Fruit fly (Drosophila melanogaster) whole organism, embryonic: ENCODE results near the gene CG43088.

Experiments used
- Adf1 ChIP-seq: fragments of 200-800 bp; sonication (Bioruptor generic); IDR thresholded peaks from 2 replicates; pipeline ENCODE4 v1.3.6; 2022; ENCODE audit warnings: missing biosample characterization, missing genetic modification characterization
- Antp ChIP-seq: fragments of 200-800 bp; sonication (Bioruptor generic); optimal IDR thresholded peaks from 3 replicates; lab custom pipeline; 2016; ENCODE audit warnings: missing biosample characterization, missing genetic modification characterization
- Blimp-1 ChIP-seq: fragments of 200-800 bp; sonication (Bioruptor generic); optimal IDR thresholded peaks from 3 replicates; lab custom pipeline; 2018; ENCODE audit warnings: missing biosample characterization, missing genetic modification characterization, mild to moderate bottlenecking, moderate library complexity, missing genetic modification reagents
- Bteb2 ChIP-seq: fragments of 200-800 bp; sonication (Bioruptor generic); optimal IDR thresholded peaks from 2 replicates; lab custom pipeline; 2016; ENCODE audit warnings: missing biosample characterization, missing genetic modification characterization
- CG10543 ChIP-seq: fragments of 200-800 bp; sonication (Bioruptor generic); optimal IDR thresholded peaks from 3 replicates; lab custom pipeline; 2017; ENCODE audit warnings: missing biosample characterization, mild to moderate bottlenecking, missing genetic modification characterization, moderate library complexity
- CG11456 ChIP-seq: fragments of 200-800 bp; sonication (Bioruptor generic); IDR thresholded peaks from 3 replicates; pipeline ENCODE4 v1.3.6; 2022; ENCODE audit warnings: missing biosample characterization, missing genetic modification characterization
- CG12659 ChIP-seq: fragments of 200-800 bp; sonication (Bioruptor generic); optimal IDR thresholded peaks from 3 replicates; lab custom pipeline; 2017; ENCODE audit warnings: mild to moderate bottlenecking, missing biosample characterization, missing genetic modification reagents, missing genetic modification characterization
- CG13296 ChIP-seq: fragments of 200-800 bp; sonication (Bioruptor generic); optimal IDR thresholded peaks from 3 replicates; lab custom pipeline; 2018; ENCODE audit warnings: missing biosample characterization, mild to moderate bottlenecking, missing genetic modification characterization
- CG14441 ChIP-seq: fragments of 200-800 bp; sonication (Bioruptor generic); IDR thresholded peaks from 2 replicates; pipeline ENCODE4 v1.3.6; 2022; ENCODE audit warnings: missing biosample characterization, missing genetic modification characterization
- CG14860 ChIP-seq: fragments of 200-800 bp; sonication (Bioruptor generic); IDR thresholded peaks from 3 replicates; pipeline ENCODE4 v1.3.6; 2022; ENCODE audit warnings: missing biosample characterization, missing genetic modification characterization; ENCODE audit not compliant: partially characterized antibody
- CG1529 ChIP-seq: fragments of 200-800 bp; sonication (Bioruptor generic); optimal IDR thresholded peaks from 3 replicates; lab custom pipeline; 2018; ENCODE audit warnings: missing biosample characterization, missing genetic modification characterization
- CG16815 ChIP-seq: fragments of 200-800 bp; sonication (Bioruptor generic); optimal IDR thresholded peaks from 3 replicates; lab custom pipeline; 2017; ENCODE audit warnings: missing biosample characterization, mild to moderate bottlenecking, missing genetic modification characterization
- CG17568 ChIP-seq: fragments of 200-800 bp; sonication (Bioruptor generic); optimal IDR thresholded peaks from 2 replicates; lab custom pipeline; 2018; ENCODE audit warnings: missing biosample characterization, mild to moderate bottlenecking, missing genetic modification characterization, moderate library complexity
- CG2889 ChIP-seq: fragments of 200-800 bp; sonication (Bioruptor generic); IDR thresholded peaks from 3 replicates; pipeline ENCODE4 v1.3.6; 2022; ENCODE audit warnings: missing biosample characterization, missing genetic modification characterization
- CG4730 ChIP-seq: fragments of 200-800 bp; sonication (Bioruptor generic); IDR thresholded peaks from 2 replicates; pipeline ENCODE4 v1.3.6; 2022; ENCODE audit warnings: missing biosample characterization, missing genetic modification characterization
- CG7556 ChIP-seq: fragments of 200-800 bp; sonication (Bioruptor generic); optimal IDR thresholded peaks from 2 replicates; lab custom pipeline; 2017; ENCODE audit warnings: missing biosample characterization, mild to moderate bottlenecking, missing genetic modification characterization
- CG8478 ChIP-seq: fragments of >200 bp; optimal IDR thresholded peaks from 2 replicates; lab custom pipeline; 2018
- Camta ChIP-seq: fragments of 200-800 bp; sonication (Bioruptor generic); optimal IDR thresholded peaks from 2 replicates; lab custom pipeline; 2016; ENCODE audit warnings: missing biosample characterization, missing genetic modification characterization
- D ChIP-seq, 2 experiments: fragments of 200-800 bp in 1 of 2; fragments of >200 bp in 1 of 2; sonication (Bioruptor generic) in 1 of 2; optimal IDR thresholded peaks; 2 replicates in 1 of 2; 3 replicates in 1 of 2; lab custom pipeline; 2017; ENCODE audit warnings: mild to moderate bottlenecking in 1 of 2, missing biosample characterization in 1 of 2, missing genetic modification characterization in 1 of 2, missing genetic modification reagents in 1 of 2
- Dip2 ChIP-seq: fragments of 200-800 bp; sonication (Bioruptor generic); IDR thresholded peaks from 2 replicates; pipeline ENCODE4 v1.3.6; 2022; ENCODE audit warnings: missing biosample characterization, missing genetic modification characterization
- Elba2 ChIP-seq: fragments of 200-800 bp; sonication (Bioruptor generic); optimal IDR thresholded peaks from 3 replicates; lab custom pipeline; 2016; ENCODE audit warnings: missing biosample characterization, missing genetic modification characterization
- Hmx ChIP-seq: fragments of 200-800 bp; sonication (Bioruptor generic); optimal IDR thresholded peaks from 2 replicates; lab custom pipeline; 2016; ENCODE audit warnings: missing biosample characterization, missing genetic modification characterization
- Hr39 ChIP-seq: fragments of >200 bp; optimal IDR thresholded peaks from 2 replicates; lab custom pipeline; 2017
- Hr51 ChIP-seq, 2 experiments: fragments of 200-800 bp; sonication (Bioruptor generic); optimal IDR thresholded peaks; 2 replicates in 1 of 2; 3 replicates in 1 of 2; lab custom pipeline; 2016 to 2018; ENCODE audit warnings: missing biosample characterization in 2 of 2, missing genetic modification characterization in 2 of 2, mild to moderate bottlenecking in 1 of 2, moderate library complexity in 1 of 2
- Hsf ChIP-seq: fragments of 200-800 bp; sonication (Bioruptor generic); optimal IDR thresholded peaks from 3 replicates; lab custom pipeline; 2016; ENCODE audit warnings: missing biosample characterization, missing genetic modification characterization
- Lpt ChIP-seq: fragments of >200 bp; optimal IDR thresholded peaks from 2 replicates; lab custom pipeline; 2018; ENCODE audit warnings: missing biosample characterization, missing genetic modification characterization
- MESR4 ChIP-seq: fragments of 200-800 bp; sonication (Bioruptor generic); optimal IDR thresholded peaks from 2 replicates; lab custom pipeline; 2018; ENCODE audit warnings: missing biosample characterization, mild to moderate bottlenecking, missing genetic modification characterization, moderate library complexity
- Sox100B ChIP-seq: fragments of 200-800 bp; sonication (Bioruptor generic); optimal IDR thresholded peaks from 3 replicates; lab custom pipeline; 2018; ENCODE audit warnings: missing biosample characterization, mild to moderate bottlenecking, missing genetic modification characterization
- Vsx1 ChIP-seq: fragments of 200-800 bp; sonication (Bioruptor generic); optimal IDR thresholded peaks from 2 replicates; lab custom pipeline; 2017; ENCODE audit warnings: missing biosample characterization, mild to moderate bottlenecking, missing genetic modification characterization, missing genetic modification reagents
- YL-1 ChIP-seq: fragments of 200-800 bp; sonication (Bioruptor generic); optimal IDR thresholded peaks from 3 replicates; lab custom pipeline; 2017; ENCODE audit warnings: missing biosample characterization, mild to moderate bottlenecking, missing genetic modification characterization
- az2 ChIP-seq: fragments of 200-800 bp; sonication (Bioruptor generic); optimal IDR thresholded peaks from 3 replicates; lab custom pipeline; 2016; ENCODE audit warnings: missing biosample characterization, missing genetic modification characterization
- bcd ChIP-seq: fragments of 200-800 bp; sonication (Bioruptor generic); optimal IDR thresholded peaks from 2 replicates; lab custom pipeline; 2017; ENCODE audit warnings: missing biosample characterization, mild to moderate bottlenecking, missing genetic modification characterization
- corto ChIP-seq: fragments of 200-800 bp; sonication (Bioruptor generic); optimal IDR thresholded peaks from 2 replicates; lab custom pipeline; 2016; ENCODE audit warnings: missing biosample characterization, mild to moderate bottlenecking, missing genetic modification characterization, moderate library complexity
- crc ChIP-seq: fragments of 200-800 bp; sonication (Bioruptor generic); optimal IDR thresholded peaks from 2 replicates; lab custom pipeline; 2016; ENCODE audit warnings: missing biosample characterization, missing genetic modification characterization
- crp ChIP-seq, 2 experiments: fragments of 200-800 bp; sonication (Bioruptor generic); optimal IDR thresholded peaks; 2 replicates in 1 of 2; 3 replicates in 1 of 2; lab custom pipeline; 2017; ENCODE audit warnings: missing biosample characterization in 2 of 2, missing genetic modification characterization in 2 of 2, mild to moderate bottlenecking in 1 of 2, moderate library complexity in 1 of 2
- dimm ChIP-seq: fragments of 200-800 bp; sonication (Bioruptor generic); IDR thresholded peaks from 2 replicates; pipeline ENCODE4 v1.3.6; 2022; ENCODE audit warnings: missing biosample characterization, missing genetic modification characterization
- fd64A ChIP-seq: fragments of 200-800 bp; sonication (Bioruptor generic); optimal IDR thresholded peaks from 3 replicates; lab custom pipeline; 2018; ENCODE audit warnings: missing biosample characterization, mild to moderate bottlenecking, missing genetic modification characterization
- fru ChIP-seq: fragments of >200 bp; optimal IDR thresholded peaks from 2 replicates; lab custom pipeline; 2017
- gce ChIP-seq: fragments of 200-800 bp; sonication (Bioruptor generic); IDR thresholded peaks from 3 replicates; pipeline ENCODE4 v1.3.6; 2022; ENCODE audit warnings: missing biosample characterization, missing genetic modification characterization
- gsb ChIP-seq: fragments of 200-800 bp; sonication (Bioruptor generic); IDR thresholded peaks from 2 replicates; pipeline ENCODE4 v1.3.6; 2022; ENCODE audit warnings: missing biosample characterization, missing genetic modification characterization
- jing ChIP-seq: fragments of 200-800 bp; sonication (Bioruptor generic); optimal IDR thresholded peaks from 2 replicates; lab custom pipeline; 2018; ENCODE audit warnings: missing biosample characterization, mild to moderate bottlenecking, missing genetic modification characterization
- lov ChIP-seq, 2 experiments: fragments of 200-800 bp in 1 of 2; fragments of >200 bp in 1 of 2; sonication (Bioruptor generic) in 1 of 2; IDR thresholded peaks in 1 of 2; optimal IDR thresholded peaks in 1 of 2; 2 replicates in 1 of 2; 3 replicates in 1 of 2; pipeline versions ENCODE4 v1.3.6 to Lab custom; 2017 to 2022; ENCODE audit warnings: missing biosample characterization in 1 of 2, missing genetic modification characterization in 1 of 2
- mam ChIP-seq: fragments of 200-800 bp; sonication (Bioruptor generic); optimal IDR thresholded peaks from 3 replicates; lab custom pipeline; 2016; ENCODE audit warnings: missing biosample characterization, missing genetic modification characterization
- pita ChIP-seq: fragments of 200-800 bp; sonication (Bioruptor generic); optimal IDR thresholded peaks from 2 replicates; lab custom pipeline; 2017; ENCODE audit warnings: missing biosample characterization, mild to moderate bottlenecking, missing genetic modification characterization
- pros ChIP-seq: fragments of 200-800 bp; sonication (Bioruptor generic); optimal IDR thresholded peaks from 3 replicates; lab custom pipeline; 2019; ENCODE audit warnings: missing biosample characterization, mild to moderate bottlenecking, missing genetic modification characterization, moderate library complexity
- rib ChIP-seq: fragments of 200-800 bp; sonication (Bioruptor generic); IDR thresholded peaks from 2 replicates; pipeline ENCODE4 v1.3.6; 2022; ENCODE audit warnings: missing biosample characterization, missing genetic modification characterization
- ro ChIP-seq: fragments of 200-800 bp; sonication (Bioruptor generic); IDR thresholded peaks from 2 replicates; pipeline ENCODE4 v1.3.6; 2022; ENCODE audit warnings: missing biosample characterization, missing genetic modification characterization
- sens-2 ChIP-seq: fragments of 200-800 bp; sonication (Bioruptor generic); IDR thresholded peaks from 2 replicates; pipeline ENCODE4 v1.3.6; 2022; ENCODE audit warnings: missing biosample characterization, missing genetic modification characterization
- stwl ChIP-seq: fragments of 200-800 bp; sonication (Bioruptor generic); optimal IDR thresholded peaks from 3 replicates; lab custom pipeline; 2018; ENCODE audit warnings: missing biosample characterization, mild to moderate bottlenecking, missing genetic modification characterization, moderate library complexity
- tio ChIP-seq: fragments of 200-800 bp; sonication (Bioruptor generic); optimal IDR thresholded peaks from 2 replicates; lab custom pipeline; 2017; ENCODE audit warnings: missing biosample characterization, missing genetic modification characterization, inconsistent platforms
- zf30C ChIP-seq: fragments of 200-800 bp; sonication (Bioruptor generic); optimal IDR thresholded peaks from 3 replicates; lab custom pipeline; 2018; ENCODE audit warnings: missing biosample characterization, mild to moderate bottlenecking, missing genetic modification characterization

The CG43088 gene

DNA sequence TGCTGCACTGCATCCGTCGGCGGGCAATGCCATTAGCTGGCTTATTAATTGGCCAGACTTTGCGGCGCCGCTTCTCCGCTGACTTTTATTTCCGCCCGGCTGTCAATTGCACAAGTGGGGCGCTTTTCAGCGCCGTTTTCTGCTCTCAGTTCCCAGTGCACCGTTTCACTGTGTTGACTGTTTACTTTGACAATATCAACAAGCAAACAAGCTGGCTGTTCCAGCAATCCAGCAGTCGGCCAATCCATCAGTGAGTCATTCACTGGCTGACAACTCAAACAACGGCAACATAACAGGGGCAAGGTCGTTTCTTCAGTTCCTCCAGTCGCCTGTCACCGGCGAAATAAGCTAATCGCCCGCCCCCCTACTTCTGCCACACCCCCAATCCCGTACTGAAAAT, 15.1 kb downstream of the CG43088 start (continued):
- TF ChIP-seq CG10543 (peak; percentile 78), Hr51 (GFP tag; optimal IDR thresholded peaks at IDR 0.05; lab: Kevin White, UChicago) (peak; percentile 61 to 75), mam (GFP tag; lab: Kevin White, UChicago) (peak; percentile 50), D (optimal IDR thresholded peaks at IDR 0.05; lab: Kevin White, UChicago) (no peak), D (GFP tag; optimal IDR thresholded peaks at IDR 0.05; lab: Kevin White, UChicago) (peak; percentile 85), tio (GFP tag; lab: Kevin White, UChicago) (peak; percentile 69), CG7556 (GFP tag; lab: Kevin White, UChicago) (peak; percentile 77), CG16815 (GFP tag; lab: Kevin White, UChicago) (peak; percentile 6), az2 (peak; percentile 29), dimm (peak; percentile 80), gsb (GFP tag; lab: Robert Waterston, UW) (peak; percentile 60), fd64A (GFP tag; lab: Kevin White, UChicago) (peak; percentile 92), CG14860 (GFP tag; lab: Robert Waterston, UW) (no peak), bcd (GFP tag; lab: Kevin White, UChicago) (peak; percentile 82), Blimp-1 (GFP tag; lab: Kevin White, UChicago) (peak; percentile 80), YL-1 (GFP tag; lab: Kevin White, UChicago) (peak; percentile 89), Lpt (no peak), CG12659 (peak; percentile 81), Hr39 (lab: Kevin White, UChicago) (no peak), Vsx1 (peak; percentile 90), fru (no peak), MESR4 (GFP tag; lab: Kevin White, UChicago) (peak; percentile 14), Hmx (GFP tag; lab: Kevin White, UChicago) (no peak), ro (GFP tag; lab: Robert Waterston, UW) (no peak), rib (GFP tag; lab: Robert Waterston, UW) (0 out of 2 replicates have a peak, but pooled peaks have one; percentile 23), lov (optimal IDR thresholded peaks at IDR 0.05; lab: Kevin White, UChicago) (no peak), lov (GFP tag; IDR thresholded peaks at IDR 0.05; lab: Robert Waterston, UW) (peak; percentile 77), pros (no peak), stwl (no peak), Camta (GFP tag; lab: Kevin White, UChicago) (peak; percentile 85), zf30C (no peak), Antp (GFP tag; lab: Kevin White, UChicago) (peak; percentile 73), Elba2 (GFP tag; lab: Kevin White, UChicago) (no peak), corto (GFP tag; lab: Kevin White, UChicago) (no peak), Sox100B (GFP tag; lab: Kevin White, UChicago) (peak; percentile 88), CG17568 (GFP tag; lab: Kevin White, UChicago) (peak; percentile 87), jing (GFP tag; lab: Kevin White, UChicago) (peak; percentile 47), CG14441 (GFP tag; lab: Robert Waterston, UW) (peak; percentile 70; the same call in 1 of the 2 replicates), CG4730 (GFP tag; lab: Robert Waterston, UW) (peak; percentile 47; the same call in 1 of the 2 replicates), CG2889 (GFP tag; lab: Robert Waterston, UW) (0 out of 3 replicates have a peak, but pooled peaks have one; percentile 24), sens-2 (GFP tag; lab: Robert Waterston, UW) (no peak), CG11456 (GFP tag; lab: Robert Waterston, UW) (peak; percentile 76), crp (GFP tag; optimal IDR thresholded peaks at IDR 0.05; lab: Kevin White, UChicago) (peak in 1 of 2 experiments; percentile 43), CG8478 (lab: Kevin White, UChicago) (no peak), Dip2 (GFP tag; lab: Robert Waterston, UW) (no peak), gce (GFP tag; lab: Robert Waterston, UW) (peak; percentile 94), pita (GFP tag; lab: Kevin White, UChicago) (no peak), Adf1 (GFP tag; lab: Robert Waterston, UW) (no peak), CG1529 (GFP tag; lab: Kevin White, UChicago) (peak; percentile 84), CG13296 (GFP tag; lab: Kevin White, UChicago) (peak; percentile 85), Hsf (GFP tag; lab: Kevin White, UChicago) (peak; percentile 39), crc (GFP tag; lab: Kevin White, UChicago) (peak; percentile 72), Bteb2 (GFP tag; lab: Kevin White, UChicago) (peak; percentile 13)
